Fruit fly (Drosophila melanogaster) whole organism, prepupa: ENCODE results near the gene Septin1.

Experiments
- CG11294 ChIP-seq: fragments of 200-800 bp; sonication (Bioruptor generic); IDR thresholded peaks from 2 replicates; pipeline ENCODE4 v1.3.6; 2022; ENCODE audit warnings: missing biosample characterization, missing genetic modification characterization
- CG11762 ChIP-seq: fragments of 200-800 bp; sonication (Bioruptor generic); optimal IDR thresholded peaks from 3 replicates; lab custom pipeline; 2016; ENCODE audit warnings: missing biosample characterization, missing genetic modification characterization; ENCODE audit not compliant: insufficient read depth
- CG11902 ChIP-seq: fragments of 200-800 bp; sonication (Bioruptor generic); optimal IDR thresholded peaks from 3 replicates; lab custom pipeline; 2016; ENCODE audit warnings: missing biosample characterization, missing genetic modification characterization
- CG15336 ChIP-seq: fragments of 200-800 bp; sonication (Bioruptor generic); IDR thresholded peaks from 2 replicates; pipeline ENCODE4 v1.3.6; 2022; ENCODE audit warnings: missing biosample characterization, missing genetic modification characterization
- CG1621 ChIP-seq: fragments of 200-800 bp; sonication (Bioruptor generic); optimal IDR thresholded peaks from 3 replicates; lab custom pipeline; 2018; ENCODE audit warnings: missing biosample characterization, mild to moderate bottlenecking, missing genetic modification characterization
- CG3032 ChIP-seq: fragments of 200-800 bp; optimal IDR thresholded peaks from 2 replicates; lab custom pipeline; 2019; ENCODE audit warnings: missing biosample characterization, mild to moderate bottlenecking, missing genetic modification characterization, moderate library complexity
- CG34406 ChIP-seq: fragments of 200-800 bp; sonication (Bioruptor generic); optimal IDR thresholded peaks from 3 replicates; lab custom pipeline; 2016; ENCODE audit warnings: missing biosample characterization, missing genetic modification characterization
- CG3919 ChIP-seq: fragments of 200-800 bp; sonication (Bioruptor generic); optimal IDR thresholded peaks from 3 replicates; lab custom pipeline; 2016; ENCODE audit warnings: missing biosample characterization, missing genetic modification characterization
- CG4318 ChIP-seq: fragments of 200-800 bp; sonication (Bioruptor generic); optimal IDR thresholded peaks from 3 replicates; lab custom pipeline; 2017; ENCODE audit warnings: missing biosample characterization, mild to moderate bottlenecking, missing genetic modification characterization
- CG6276 ChIP-seq: fragments of 200-800 bp; sonication (Bioruptor generic); optimal IDR thresholded peaks from 2 replicates; lab custom pipeline; 2017; ENCODE audit warnings: missing biosample characterization, mild to moderate bottlenecking, missing genetic modification characterization
- CG6792 ChIP-seq: fragments of 200-800 bp; sonication (Bioruptor generic); optimal IDR thresholded peaks from 3 replicates; lab custom pipeline; 2016; ENCODE audit warnings: missing biosample characterization, missing genetic modification characterization
- CG6854 ChIP-seq: fragments of 200-800 bp; sonication (Bioruptor generic); optimal IDR thresholded peaks from 2 replicates; lab custom pipeline; 2017; ENCODE audit warnings: missing biosample characterization, mild to moderate bottlenecking, missing genetic modification characterization
- CG8119 ChIP-seq: fragments of 200-800 bp; sonication (Bioruptor generic); IDR thresholded peaks from 3 replicates; pipeline ENCODE4 v1.3.6; 2022; ENCODE audit warnings: missing biosample characterization, missing genetic modification characterization
- CG8319 ChIP-seq: fragments of 200-800 bp; sonication (Bioruptor generic); optimal IDR thresholded peaks from 3 replicates; lab custom pipeline; 2016; ENCODE audit warnings: missing biosample characterization, missing genetic modification characterization
- CG8632 ChIP-seq: fragments of 200-800 bp; sonication (Bioruptor generic); optimal IDR thresholded peaks from 3 replicates; lab custom pipeline; 2016; ENCODE audit warnings: missing biosample characterization, missing genetic modification characterization
- CG9139 ChIP-seq: fragments of 200-800 bp; sonication (Bioruptor generic); optimal IDR thresholded peaks from 3 replicates; lab custom pipeline; 2017; ENCODE audit warnings: missing biosample characterization, mild to moderate bottlenecking, missing genetic modification characterization
- Eip75B ChIP-seq: fragments of 200-800 bp; sonication (Bioruptor generic); optimal IDR thresholded peaks from 3 replicates; lab custom pipeline; 2016; ENCODE audit warnings: missing biosample characterization, missing genetic modification characterization
- Eip78C ChIP-seq: fragments of 200-800 bp; sonication (Bioruptor generic); peaks from one replicate; lab custom pipeline; 2016; ENCODE audit warnings: missing biosample characterization, missing genetic modification characterization
- Eip93F ChIP-seq: fragments of 200-800 bp; sonication (Bioruptor generic); optimal IDR thresholded peaks from 2 replicates; lab custom pipeline; 2016; ENCODE audit warnings: missing biosample characterization, mild to moderate bottlenecking, missing genetic modification characterization
- Ets21C ChIP-seq: fragments of 200-800 bp; sonication (Bioruptor generic); optimal IDR thresholded peaks from 3 replicates; lab custom pipeline; 2016; ENCODE audit warnings: missing biosample characterization, missing genetic modification characterization
- Hr38 ChIP-seq: sonication (Bioruptor generic); optimal IDR thresholded peaks from 2 replicates; lab custom pipeline; 2016; ENCODE audit warnings: missing biosample characterization, missing genetic modification characterization
- Lpt ChIP-seq: fragments of 200-800 bp; sonication (Bioruptor generic); optimal IDR thresholded peaks from 3 replicates; lab custom pipeline; 2016; ENCODE audit warnings: missing biosample characterization, missing genetic modification characterization
- OdsH ChIP-seq: fragments of 200-800 bp; sonication (Bioruptor generic); optimal IDR thresholded peaks from 3 replicates; lab custom pipeline; 2016; ENCODE audit warnings: missing biosample characterization, missing genetic modification characterization
- Sox102F ChIP-seq: fragments of 200-800 bp; sonication (Bioruptor generic); optimal IDR thresholded peaks from 2 replicates; lab custom pipeline; 2016; ENCODE audit warnings: missing biosample characterization, mild to moderate bottlenecking, missing genetic modification characterization
- Sox14 ChIP-seq: fragments of 200-800 bp; sonication (Bioruptor generic); optimal IDR thresholded peaks from 3 replicates; lab custom pipeline; 2016; ENCODE audit warnings: missing biosample characterization, missing genetic modification characterization
- achi ChIP-seq: fragments of 200-800 bp; sonication (Bioruptor generic); optimal IDR thresholded peaks from 3 replicates; lab custom pipeline; 2016; ENCODE audit warnings: missing biosample characterization, missing genetic modification characterization
- acj6 ChIP-seq: fragments of 200-800 bp; sonication (Bioruptor generic); optimal IDR thresholded peaks from 3 replicates; lab custom pipeline; 2016; ENCODE audit warnings: missing biosample characterization, missing genetic modification characterization
- dac ChIP-seq: fragments of 200-800 bp; sonication (Bioruptor generic); optimal IDR thresholded peaks from 2 replicates; lab custom pipeline; 2017; ENCODE audit warnings: missing biosample characterization, mild to moderate bottlenecking, missing genetic modification characterization
- eg ChIP-seq: fragments of 200-800 bp; sonication (Bioruptor generic); IDR thresholded peaks from 3 replicates; pipeline ENCODE4 v1.3.6; 2022; ENCODE audit warnings: missing biosample characterization, missing genetic modification characterization
- esn ChIP-seq: fragments of 200-800 bp; sonication (Bioruptor generic); optimal IDR thresholded peaks from 2 replicates; lab custom pipeline; 2016; ENCODE audit warnings: missing biosample characterization, mild to moderate bottlenecking, missing genetic modification characterization, moderate library complexity
- fd85E ChIP-seq: fragments of 200-800 bp; sonication (Bioruptor generic); optimal IDR thresholded peaks from 3 replicates; lab custom pipeline; 2016; ENCODE audit warnings: missing biosample characterization, missing genetic modification characterization
- lz ChIP-seq: fragments of 200-800 bp; sonication (Bioruptor generic); optimal IDR thresholded peaks from 3 replicates; lab custom pipeline; 2016; ENCODE audit warnings: missing biosample characterization, missing genetic modification characterization
- net ChIP-seq: fragments of 200-800 bp; sonication (Bioruptor generic); optimal IDR thresholded peaks from 3 replicates; lab custom pipeline; 2016; ENCODE audit warnings: missing biosample characterization, missing genetic modification characterization
- pdm3 ChIP-seq: fragments of 200-800 bp; sonication (Bioruptor generic); optimal IDR thresholded peaks from 3 replicates; lab custom pipeline; 2016; ENCODE audit warnings: missing biosample characterization, missing genetic modification characterization
- salr ChIP-seq, 2 experiments: fragments of 200-800 bp; sonication (Bioruptor generic); optimal IDR thresholded peaks; 3 replicates each; lab custom pipeline; 2016 to 2018; ENCODE audit warnings: missing biosample characterization in 2 of 2, missing genetic modification characterization in 2 of 2, mild to moderate bottlenecking in 1 of 2
- ss ChIP-seq, 2 experiments: fragments of 200-800 bp; sonication (Bioruptor generic); optimal IDR thresholded peaks; 2 replicates in 1 of 2; 3 replicates in 1 of 2; lab custom pipeline; 2017 to 2018; ENCODE audit warnings: mild to moderate bottlenecking in 2 of 2, missing biosample characterization in 2 of 2, missing genetic modification characterization in 2 of 2, moderate library complexity in 1 of 2
- svp ChIP-seq: fragments of 200-800 bp; sonication (Bioruptor generic); peaks from one replicate; lab custom pipeline; 2016; ENCODE audit warnings: missing biosample characterization, missing genetic modification characterization
- vri ChIP-seq: fragments of 200-800 bp; sonication (Bioruptor generic); optimal IDR thresholded peaks from 3 replicates; lab custom pipeline; 2016; ENCODE audit warnings: missing biosample characterization, mild to moderate bottlenecking, missing genetic modification characterization

Septin1 gene

DNA sequence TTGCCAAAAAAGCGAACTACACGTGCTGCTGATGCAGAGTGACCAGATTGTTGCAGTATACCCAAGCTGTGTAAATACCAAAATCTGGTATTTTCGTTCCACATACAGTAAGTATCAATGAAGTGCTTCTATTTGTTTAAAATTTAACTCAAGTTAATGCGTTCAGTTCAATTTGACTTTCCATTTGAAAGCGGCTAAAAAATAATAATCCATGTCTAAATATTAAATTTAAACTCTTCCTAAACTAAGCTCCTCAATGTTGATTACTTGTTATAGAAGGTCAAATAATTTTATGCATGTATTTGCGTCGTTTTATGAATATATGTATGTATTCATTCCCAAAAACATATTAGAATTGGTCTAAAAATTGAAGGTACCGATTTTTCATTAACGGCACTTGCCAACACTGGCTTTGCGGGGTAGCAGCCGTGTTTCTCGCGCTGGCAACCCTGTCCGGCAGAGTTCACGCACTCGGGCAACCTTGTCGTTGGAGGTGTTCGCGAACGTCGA is 8.2 kb upstream of the Septin1 start, which contains the start of the genes peng and sol (continued):
- TF ChIP-seq ss (GFP tag; optimal IDR thresholded peaks at IDR 0.05; lab: Kevin White, UChicago): no peak
- peak; percentile 71 for TF ChIP-seq Ets21C (GFP tag; lab: Kevin White, UChicago)
- TF ChIP-seq Sox14: peak; percentile 75
- peak; percentile 86 for TF ChIP-seq pdm3 (GFP tag; lab: Kevin White, UChicago)
- peak; percentile 50 for TF ChIP-seq dac (GFP tag; lab: Kevin White, UChicago)
- TF ChIP-seq CG6276 (GFP tag; lab: Kevin White, UChicago): no peak
- TF ChIP-seq lz (GFP tag; lab: Kevin White, UChicago): peak; percentile 84
- TF ChIP-seq CG34406 (GFP tag; lab: Kevin White, UChicago): peak; percentile 63
- TF ChIP-seq CG9139 (GFP tag; lab: Kevin White, UChicago): no peak
- TF ChIP-seq CG6854 (GFP tag; lab: Kevin White, UChicago): no peak
- peak; percentile 77 for TF ChIP-seq Eip75B (GFP tag; lab: Kevin White, UChicago)
- TF ChIP-seq CG4318 (GFP tag; lab: Kevin White, UChicago): no peak
- TF ChIP-seq CG8632 (GFP tag; lab: Kevin White, UChicago): peak; percentile 70
- no peak for TF ChIP-seq fd85E (GFP tag; lab: Kevin White, UChicago)
- peak; percentile 49 for TF ChIP-seq CG11902 (GFP tag; lab: Kevin White, UChicago)
- peak; percentile 91 for TF ChIP-seq svp (GFP tag; lab: Kevin White, UChicago)
- TF ChIP-seq acj6 (GFP tag; lab: Kevin White, UChicago): peak; percentile 71
- TF ChIP-seq net (GFP tag; lab: Kevin White, UChicago): peak; percentile 48
- TF ChIP-seq CG1621 (tag; lab: Kevin White, UChicago): peak; percentile 28
- TF ChIP-seq Hr38 (GFP tag; lab: Kevin White, UChicago): no peak
- TF ChIP-seq CG11762 (GFP tag; lab: Kevin White, UChicago): peak; percentile 66
- TF ChIP-seq OdsH (GFP tag; lab: Kevin White, UChicago): no peak
- peak; percentile 51 for TF ChIP-seq CG8319
- no peak for TF ChIP-seq vri
- TF ChIP-seq achi (GFP tag; lab: Kevin White, UChicago): peak; percentile 70
- TF ChIP-seq CG8119 (GFP tag; lab: Robert Waterston, UW): peak; percentile 60; the same call in 2 of the 3 replicates
- TF ChIP-seq salr (GFP tag; optimal IDR thresholded peaks at IDR 0.05; lab: Kevin White, UChicago): no peak
- peak; percentile 51 for TF ChIP-seq Lpt (GFP tag; lab: Kevin White, UChicago)

DNA sequence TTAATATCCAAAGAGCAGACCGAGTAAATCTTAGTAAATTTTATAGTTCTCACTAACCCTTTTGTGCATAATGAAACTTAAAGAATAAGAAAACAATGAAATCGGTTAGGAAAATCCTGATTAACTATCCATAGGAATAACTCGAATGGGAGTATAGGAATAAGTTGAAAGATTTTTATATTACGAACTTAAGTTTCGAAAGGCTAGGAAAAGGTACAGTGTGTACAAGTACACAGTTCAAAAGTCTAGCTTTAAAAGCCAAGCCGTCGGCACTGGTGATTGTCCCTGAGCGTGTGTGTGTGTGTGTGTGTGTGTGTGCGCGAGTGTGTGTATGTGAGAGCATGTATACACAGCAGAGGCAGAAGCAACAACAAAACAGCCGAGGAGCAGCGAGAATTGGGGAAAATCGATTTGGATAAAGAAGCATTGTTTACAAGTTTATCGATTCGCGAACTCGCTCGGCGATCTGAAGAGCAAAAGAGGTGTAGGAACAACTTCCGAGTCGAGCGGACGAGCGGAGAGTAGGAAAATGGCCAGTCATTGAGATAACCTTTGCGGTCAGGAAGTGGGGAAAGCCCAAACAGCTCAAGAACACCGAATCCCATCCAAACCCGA is 6.8 kb upstream of the Septin1 start:
- no peak for TF ChIP-seq Sox102F (GFP tag; lab: Kevin White, UChicago)
- TF ChIP-seq CG15336 (GFP tag; lab: Robert Waterston, UW): no peak
- no peak for TF ChIP-seq CG3032 (tag; lab: Kevin White, UChicago)
- TF ChIP-seq pdm3 (GFP tag; lab: Kevin White, UChicago): no peak
- no peak for TF ChIP-seq Eip93F (GFP tag; lab: Kevin White, UChicago)
- TF ChIP-seq dac (GFP tag; lab: Kevin White, UChicago): no peak
- no peak for TF ChIP-seq salr (GFP tag; optimal IDR thresholded peaks at IDR 0.05; lab: Kevin White, UChicago)
- TF ChIP-seq CG11294 (GFP tag; lab: Robert Waterston, UW): no peak
- TF ChIP-seq esn (GFP tag; lab: Kevin White, UChicago): no peak
- no peak for TF ChIP-seq eg
- peak; percentile 58 for TF ChIP-seq Eip78C (GFP tag; lab: Kevin White, UChicago)
- peak; percentile 43 for TF ChIP-seq svp (GFP tag; lab: Kevin White, UChicago)
- peak; percentile 19 for TF ChIP-seq lz (GFP tag; lab: Kevin White, UChicago)
- no peak for TF ChIP-seq CG3919 (GFP tag; lab: Kevin White, UChicago)
- TF ChIP-seq CG4318 (GFP tag; lab: Kevin White, UChicago): no peak

DNA sequence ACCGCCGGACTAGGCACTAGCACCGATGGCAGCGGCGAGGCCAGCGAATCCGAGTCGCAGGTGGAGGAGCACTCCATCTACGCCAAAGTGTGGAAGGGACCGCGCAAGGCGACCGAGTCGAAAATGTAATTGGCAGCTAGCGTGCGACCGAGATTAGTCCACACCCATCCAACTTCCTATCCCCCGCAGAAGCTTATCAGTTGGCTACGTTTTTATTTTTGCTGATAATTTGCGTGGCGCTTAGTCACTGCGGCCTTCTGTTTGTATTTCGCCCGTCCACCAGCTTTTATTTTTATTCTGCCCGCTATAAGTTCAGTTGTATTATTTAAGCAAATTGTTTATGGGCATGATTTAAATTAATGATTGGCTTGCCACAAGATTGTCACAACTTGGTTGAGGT is 4.5 kb upstream of the Septin1 start:
- TF ChIP-seq Sox102F (GFP tag; lab: Kevin White, UChicago) (no peak), CG9139 (GFP tag; lab: Kevin White, UChicago) (no peak), CG6792 (GFP tag; lab: Kevin White, UChicago) (no peak), achi (GFP tag; lab: Kevin White, UChicago) (no peak), vri (peak; percentile 31), CG11762 (GFP tag; lab: Kevin White, UChicago) (no peak), Lpt (GFP tag; lab: Kevin White, UChicago) (no peak), CG8319 (no peak)
- TF ChIP-seq, all 60 proteins: peak for 1
